Worm (Caenorhabditis elegans) whole organism, L4/young adult: ENCODE measurements around the gene ceh-49.

ENCODE experiments used
- W03F9.2 ChIP-seq: fragments of 150-350 bp; optimal IDR thresholded peaks from 2 replicates; lab custom pipeline; 2014; ENCODE audit warnings: missing biosample characterization, missing genetic modification characterization
- dao-5 ChIP-seq: sonication (generic microtip); optimal IDR thresholded peaks from 2 replicates; lab custom pipeline; 2016; ENCODE audit warnings: missing genotype, missing genetic modification characterization, moderate library complexity, missing compliant biosample characterization
- him-1 ChIP-seq: sonication (generic microtip); optimal IDR thresholded peaks from 2 replicates; lab custom pipeline; 2016; ENCODE audit warnings: missing genotype, missing genetic modification reagents, missing genetic modification characterization, missing compliant biosample characterization

DNA sequence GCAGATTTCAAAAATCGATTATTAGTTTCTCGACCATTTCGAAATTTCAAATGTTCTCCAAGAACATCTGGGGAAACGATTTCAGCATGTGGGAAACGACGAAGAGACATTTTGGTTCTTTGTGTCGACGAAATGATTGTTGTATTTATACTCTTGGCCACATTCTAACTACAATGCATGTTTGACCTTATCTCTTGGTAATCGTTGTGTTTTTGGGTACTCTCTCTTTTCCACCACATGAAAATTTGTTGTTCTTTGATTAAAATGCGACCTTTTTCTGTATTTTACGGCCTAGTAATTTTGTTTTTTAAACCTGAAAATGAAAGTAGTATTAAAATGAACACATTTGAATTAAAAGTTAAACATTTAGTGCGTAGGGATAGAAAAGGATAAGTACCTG lies 7.2 kb downstream of the ceh-49 start, which contains the start of gene F17A9.5:
- TF ChIP-seq W03F9.2 (tag; lab: Kevin White, UChicago) (no peak), dao-5 (tag; lab: Kevin White, UChicago) (no peak), him-1 (tag; lab: Kevin White, UChicago) (no peak)
